Fruit fly (Drosophila melanogaster) whole organism, pupa: Measurements from ENCODE around the gene Ptp69D.

Experiments used
- CG14655 ChIP-seq: fragments of 200-800 bp; sonication (Bioruptor generic); optimal IDR thresholded peaks from 3 replicates; lab custom pipeline; 2017; ENCODE audit warnings: mild to moderate bottlenecking, missing biosample characterization, missing genetic modification reagents, missing genetic modification characterization
- CG32121 ChIP-seq: fragments of 200-800 bp; sonication (Bioruptor generic); IDR thresholded peaks from 2 replicates; pipeline ENCODE4 v1.3.6; 2022; ENCODE audit warnings: missing biosample characterization, missing genetic modification characterization
- CG34367 ChIP-seq: fragments of 200-800 bp; sonication (Bioruptor generic); optimal IDR thresholded peaks from 2 replicates; lab custom pipeline; 2018; ENCODE audit warnings: missing biosample characterization, mild to moderate bottlenecking, missing genetic modification characterization
- EcR ChIP-seq: fragments of 200-800 bp; sonication (Bioruptor generic); optimal IDR thresholded peaks from 3 replicates; lab custom pipeline; 2019; ENCODE audit warnings: missing biosample characterization, missing genetic modification characterization, mild to moderate bottlenecking, moderate library complexity, missing genetic modification reagents

dm6 chr3L:12734550-12735012, at the start of gene Ptp69D, which contains the start of gene SmD1:
- no peak for TF ChIP-seq EcR (GFP tag; lab: Kevin White, UChicago)
- TF ChIP-seq CG32121 (GFP tag; lab: Robert Waterston, UW), result no peak
- no peak for TF ChIP-seq CG14655 (GFP tag; lab: Kevin White, UChicago)
- no peak for TF ChIP-seq CG34367 (tag; lab: Kevin White, UChicago)
